Fruit fly (Drosophila melanogaster): ENCODE results near the gene ND-ACP.

Gene ND-ACP

DNA sequence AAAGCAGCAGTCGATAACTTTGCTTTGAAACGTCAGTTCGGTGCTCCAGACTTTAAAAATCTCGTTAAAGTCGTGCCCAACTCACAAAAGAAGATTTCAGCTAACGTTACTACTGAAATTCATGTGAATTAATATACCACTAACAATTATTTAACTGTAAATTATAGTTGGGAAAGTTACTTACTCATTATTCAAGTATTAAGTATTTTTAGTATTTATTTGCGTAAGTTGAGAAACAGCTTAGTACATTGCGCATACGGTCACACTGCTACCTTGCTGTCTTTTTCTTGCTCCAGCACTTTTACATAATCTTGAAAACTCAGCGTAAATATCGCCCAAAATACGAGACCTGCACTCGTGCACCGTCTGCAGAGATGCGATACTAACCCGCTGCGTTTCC lies at the start of gene ND-ACP:
TSS of gene ND-ACP (plus strand) at position 226 of the 400 bp plus-strand sequence.
- TF ChIP-seq HLH54F (GFP tag; optimal IDR thresholded peaks at IDR 0.05) (no peak), CG4617 (GFP tag; optimal IDR thresholded peaks at IDR 0.05; ENCODE audit: borderline replicate concordance) (peak; percentile 28), CoRest (tag; optimal IDR thresholded peaks at IDR 0.05) (peak; percentile 5), pros (GFP tag; optimal IDR thresholded peaks at IDR 0.05) (no peak), CG12659 (GFP tag; optimal IDR thresholded peaks at IDR 0.05) (peak; percentile 37), Dll (GFP tag; IDR thresholded peaks at IDR 0.05; ENCODE audit: partially characterized antibody) (0 out of 4 replicates have a peak, but pooled peaks have one; percentile 41), Med (GFP tag) (peak; percentile 67), CG17186 (GFP tag; optimal IDR thresholded peaks at IDR 0.05) (peak; percentile 53), Awh (GFP tag; IDR thresholded peaks at IDR 0.05) (no peak), luna (GFP tag; optimal IDR thresholded peaks at IDR 0.05) (no peak), HLH4C (GFP tag; IDR thresholded peaks at IDR 0.05; ENCODE audit: partially characterized antibody) (peak; percentile 34; the same call in 1 of the 3 replicates), Eip74EF (GFP tag; optimal IDR thresholded peaks at IDR 0.05) (no peak), lbe (GFP tag; optimal IDR thresholded peaks at IDR 0.05) (no peak), Dbx (GFP tag; IDR thresholded peaks at IDR 0.05) (no peak), CG1792 (GFP tag; optimal IDR thresholded peaks at IDR 0.05) (no peak), CG9437 (GFP tag; optimal IDR thresholded peaks at IDR 0.05) (no peak), mam (GFP tag; optimal IDR thresholded peaks at IDR 0.05) (no peak), phol (tag; optimal IDR thresholded peaks at IDR 0.05) (peak; percentile 23), slbo (GFP tag; IDR thresholded peaks at IDR 0.05) (0 out of 2 replicates have a peak, but pooled peaks have one; percentile 3), E2f2 (GFP tag; IDR thresholded peaks at IDR 0.05) (peak; percentile 91), BEAF-32 (GFP tag; optimal IDR thresholded peaks at IDR 0.05) (peak; percentile 49), pzg (GFP tag; optimal IDR thresholded peaks at IDR 0.05) (peak; percentile 74), CG14710 (tag; optimal IDR thresholded peaks at IDR 0.05) (peak; percentile 66), CG12942 (GFP tag; optimal IDR thresholded peaks at IDR 0.05) (no peak), Sin3A (optimal IDR thresholded peaks at IDR 0.05) (peak; percentile 78), lmd (GFP tag; IDR thresholded peaks at IDR 0.05) (no peak), Nf-YC (tag; optimal IDR thresholded peaks at IDR 0.05) (peak; percentile 24), Ada2b (GFP tag; IDR thresholded peaks at IDR 0.05) (no peak), MBD-R2 (GFP tag; IDR thresholded peaks at IDR 0.05) (peak; percentile 35; the same call in 1 of the 2 replicates), vnd (GFP tag; IDR thresholded peaks at IDR 0.05; ENCODE audit: partially characterized antibody) (0 out of 3 replicates have a peak, but pooled peaks have one; percentile 24), trem (tag; optimal IDR thresholded peaks at IDR 0.05) (peak; percentile 72), Myb (GFP tag; optimal IDR thresholded peaks at IDR 0.05) (peak; percentile 23), Dp (GFP tag; optimal IDR thresholded peaks at IDR 0.05) (peak; percentile 92), CG16813 (GFP tag; IDR thresholded peaks at IDR 0.05; ENCODE audit: partially characterized antibody) (no peak), Ets97D (GFP tag; optimal IDR thresholded peaks at IDR 0.05) (peak; percentile 37), nmo (GFP tag; optimal IDR thresholded peaks at IDR 0.05) (peak; percentile 15), chn (GFP tag; optimal IDR thresholded peaks at IDR 0.05) (no peak), CG15696 (tag; optimal IDR thresholded peaks at IDR 0.05) (no peak), CG2202 (tag; optimal IDR thresholded peaks at IDR 0.05) (no peak), CG30431 (GFP tag; optimal IDR thresholded peaks at IDR 0.05) (no peak), CG30403 (GFP tag; optimal IDR thresholded peaks at IDR 0.05) (no peak), CG15514 (GFP tag; optimal IDR thresholded peaks at IDR 0.05) (peak; percentile 66), hkb (optimal IDR thresholded peaks at IDR 0.05) (peak; percentile 18), hkb (GFP tag; IDR thresholded peaks at IDR 0.05) (no peak), CG30020 (tag; optimal IDR thresholded peaks at IDR 0.05) (peak; percentile 32), CG31365 (tag; optimal IDR thresholded peaks at IDR 0.05) (no peak), Kr (GFP tag; optimal IDR thresholded peaks at IDR 0.05) (no peak), MESR4 (GFP tag; optimal IDR thresholded peaks at IDR 0.05) (peak; percentile 93), CG15479 (GFP tag; optimal IDR thresholded peaks at IDR 0.05) (peak; percentile 51), Max (GFP tag; optimal IDR thresholded peaks at IDR 0.05) (no peak)
